Fruit fly (Drosophila melanogaster): ENCODE results near the gene hyx.

DNA sequence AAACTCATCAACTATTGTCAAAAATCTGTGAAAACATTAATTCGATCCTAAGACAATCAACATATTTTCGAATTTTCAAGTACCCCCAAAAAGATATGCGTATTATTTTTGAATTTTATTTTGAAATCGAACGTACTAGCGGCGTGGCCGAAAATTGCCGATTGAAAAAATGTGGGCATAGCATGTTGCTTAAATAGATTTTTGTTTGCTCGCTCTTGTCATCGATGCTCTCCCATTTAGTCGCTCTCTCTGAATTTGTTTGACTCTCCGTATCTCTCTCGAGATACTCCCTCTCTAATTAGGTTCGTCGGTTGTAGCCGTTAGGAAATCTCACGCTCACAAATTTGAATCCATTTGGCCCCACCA lies 18.5 kb downstream of the hyx start:
- no peak for TF ChIP-seq rgr (GFP tag; optimal IDR thresholded peaks at IDR 0.05)
- TF ChIP-seq dmrt93B (GFP tag; optimal IDR thresholded peaks at IDR 0.05): no peak
- no peak for TF ChIP-seq h (GFP tag; optimal IDR thresholded peaks at IDR 0.05)
- TF ChIP-seq GATAd (GFP tag; optimal IDR thresholded peaks at IDR 0.05): no peak
- peak; percentile 73 for TF ChIP-seq Vsx2 (GFP tag; optimal IDR thresholded peaks at IDR 0.05; ENCODE audit: partially characterized antibody)
- no peak for TF ChIP-seq Sp1 (GFP tag; optimal IDR thresholded peaks at IDR 0.05)
- no peak for TF ChIP-seq jim (GFP tag; optimal IDR thresholded peaks at IDR 0.05)
- no peak for TF ChIP-seq dsf (GFP tag; optimal IDR thresholded peaks at IDR 0.05; ENCODE audit: borderline replicate concordance)
- TF ChIP-seq Abd-B (GFP tag; optimal IDR thresholded peaks at IDR 0.05): no peak
- TF ChIP-seq br (GFP tag; optimal IDR thresholded peaks at IDR 0.05): no peak
- TF ChIP-seq Myc (optimal IDR thresholded peaks at IDR 0.05): no peak
- no peak for TF ChIP-seq fru (GFP tag; optimal IDR thresholded peaks at IDR 0.05)
- no peak for TF ChIP-seq woc (GFP tag; optimal IDR thresholded peaks at IDR 0.05)

Measured in whole organism, wandering third instar larva.